Worm (Caenorhabditis elegans) whole organism, L4 larva: ENCODE data around the gene C34F11.1.

Experiments used
- aha-1 ChIP-seq: fragments of 150-350 bp; peaks from one replicate; lab custom pipeline; 2014; ENCODE audit warnings: missing biosample characterization, missing genetic modification characterization
- ctbp-1 ChIP-seq: fragments of 200-800 bp; sonication (Bioruptor generic); IDR thresholded peaks from 2 replicates; pipeline ENCODE4 v1.3.6; 2022; ENCODE audit warnings: missing genetic modification reagents, missing genetic modification characterization, missing compliant biosample characterization
- fkh-10 ChIP-seq: fragments of 150-350 bp; optimal IDR thresholded peaks from 2 replicates; lab custom pipeline; 2014; ENCODE audit warnings: missing biosample characterization, missing genetic modification reagents, missing genetic modification characterization
- jun-1 ChIP-seq: fragments of 150-350 bp; optimal IDR thresholded peaks from 2 replicates; lab custom pipeline; 2014; ENCODE audit warnings: missing biosample characterization, missing genetic modification reagents, missing genetic modification characterization
- lin-38 ChIP-seq: fragments of 200-800 bp; sonication (Bioruptor generic); IDR thresholded peaks from 2 replicates; pipeline ENCODE4 v1.3.6; 2022; ENCODE audit warnings: missing genetic modification reagents, missing genetic modification characterization, missing compliant biosample characterization
- lir-3 ChIP-seq: sonication (generic microtip); optimal IDR thresholded peaks from 2 replicates; lab custom pipeline; 2016; ENCODE audit warnings: mild to moderate bottlenecking, missing genetic modification characterization, missing compliant biosample characterization
- mxl-2 ChIP-seq: fragments of 200-800 bp; sonication (Bioruptor generic); conservative IDR thresholded peaks from 2 replicates; pipeline ENCODE4 v1.3.6; 2022; ENCODE audit warnings: missing genetic modification reagents, missing genetic modification characterization, missing compliant biosample characterization
- nhr-11 ChIP-seq: fragments of 150-350 bp; optimal IDR thresholded peaks from 2 replicates; lab custom pipeline; 2014; ENCODE audit warnings: missing biosample characterization, missing genetic modification characterization
- nhr-48 ChIP-seq: sonication (generic microtip); optimal IDR thresholded peaks from 2 replicates; lab custom pipeline; 2016; ENCODE audit warnings: mild to moderate bottlenecking, missing genetic modification characterization, missing compliant biosample characterization
- nhr-76 ChIP-seq: fragments of 150-350 bp; optimal IDR thresholded peaks from 2 replicates; lab custom pipeline; 2014; ENCODE audit warnings: missing biosample characterization, missing genetic modification characterization
- pha-4 ChIP-seq, 2 experiments: fragments of 150-350 bp in 1 of 2; fragments of 200-800 bp in 1 of 2; sonication (Bioruptor generic) in 1 of 2; IDR thresholded peaks in 1 of 2; optimal IDR thresholded peaks in 1 of 2; 2 replicates each; pipeline versions ENCODE4 v1.3.6 to Lab custom; 2014 to 2022; ENCODE audit warnings: missing genetic modification characterization in 2 of 2, missing genetic modification reagents in 2 of 2, missing biosample characterization in 1 of 2, missing compliant biosample characterization in 1 of 2
- unc-130 ChIP-seq: sonication (generic microtip); optimal IDR thresholded peaks from 2 replicates; lab custom pipeline; 2016; ENCODE audit warnings: missing genetic modification reagents, missing genetic modification characterization, missing compliant biosample characterization

- TF ChIP-seq aha-1 (tag; lab: Kevin White, UChicago) = no peak
- no peak for TF ChIP-seq jun-1 (tag; lab: Kevin White, UChicago)
- TF ChIP-seq nhr-11 (tag; lab: Kevin White, UChicago) = no peak
- TF ChIP-seq lir-3 = no peak
- TF ChIP-seq pha-4 (GFP tag; IDR thresholded peaks at IDR 0.05; lab: Robert Waterston, UW) = no peak
- TF ChIP-seq pha-4 (tag; optimal IDR thresholded peaks at IDR 0.05; lab: Kevin White, UChicago) = no peak
- no peak for TF ChIP-seq fkh-10 (GFP tag; lab: Kevin White, UChicago)
- TF ChIP-seq ctbp-1 (GFP tag; lab: Robert Waterston, UW) = no peak
- TF ChIP-seq unc-130 (GFP tag; lab: Kevin White, UChicago) = no peak
- no peak for TF ChIP-seq mxl-2 (GFP tag; lab: Robert Waterston, UW)
- TF ChIP-seq lin-38 = no peak
- no peak for TF ChIP-seq nhr-48
- TF ChIP-seq nhr-76 (tag; lab: Kevin White, UChicago) = no peak
Observed at ce11 chrII:5199497-5199896, 13.3 kb upstream of the C34F11.1 start, which contains the start of gene msp-50.
